Fruit fly (Drosophila melanogaster): Measurements from ENCODE around the gene CG33287.

The CG33287 gene

dm6 chr3L:20952121-20952487, 18.4 kb downstream of the CG33287 start:
- TF ChIP-seq CTCF (optimal IDR thresholded peaks at IDR 0.05) (no peak), CG8478 (optimal IDR thresholded peaks at IDR 0.05) (no peak)

DNA sequence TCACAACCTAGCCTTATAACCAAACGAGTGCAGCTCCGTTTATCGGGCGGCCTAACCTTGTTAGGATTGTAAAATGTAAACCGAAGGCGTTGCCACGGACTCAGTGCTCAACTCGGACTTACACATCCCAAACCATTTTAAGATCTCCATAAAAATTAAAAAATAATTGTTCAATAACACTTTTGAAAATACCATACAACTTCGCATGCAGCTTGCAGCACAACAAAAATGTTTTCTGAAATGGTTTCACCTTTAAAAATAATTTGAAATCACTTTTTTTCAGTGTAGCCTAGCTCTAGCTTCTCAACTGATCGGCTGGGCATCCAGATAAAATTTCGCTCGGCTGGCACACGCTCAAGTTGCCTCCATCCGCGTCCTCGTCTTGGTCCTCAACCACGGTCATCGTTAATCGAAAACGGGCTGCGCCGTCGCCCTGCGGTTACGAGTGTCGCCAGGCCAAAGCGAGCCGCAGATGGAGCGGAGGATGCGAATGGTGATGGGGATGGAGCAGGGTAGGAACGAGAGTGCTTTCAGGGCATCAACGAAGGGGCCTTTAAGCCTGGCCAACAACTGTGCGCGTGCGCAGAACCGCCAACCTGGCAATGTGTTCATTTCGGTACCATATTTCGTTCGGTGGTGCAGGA, 18.9 kb downstream of the CG33287 start:
- TF ChIP-seq CG8478 (optimal IDR thresholded peaks at IDR 0.05): no peak
- no peak for TF ChIP-seq CTCF (optimal IDR thresholded peaks at IDR 0.05)

DNA sequence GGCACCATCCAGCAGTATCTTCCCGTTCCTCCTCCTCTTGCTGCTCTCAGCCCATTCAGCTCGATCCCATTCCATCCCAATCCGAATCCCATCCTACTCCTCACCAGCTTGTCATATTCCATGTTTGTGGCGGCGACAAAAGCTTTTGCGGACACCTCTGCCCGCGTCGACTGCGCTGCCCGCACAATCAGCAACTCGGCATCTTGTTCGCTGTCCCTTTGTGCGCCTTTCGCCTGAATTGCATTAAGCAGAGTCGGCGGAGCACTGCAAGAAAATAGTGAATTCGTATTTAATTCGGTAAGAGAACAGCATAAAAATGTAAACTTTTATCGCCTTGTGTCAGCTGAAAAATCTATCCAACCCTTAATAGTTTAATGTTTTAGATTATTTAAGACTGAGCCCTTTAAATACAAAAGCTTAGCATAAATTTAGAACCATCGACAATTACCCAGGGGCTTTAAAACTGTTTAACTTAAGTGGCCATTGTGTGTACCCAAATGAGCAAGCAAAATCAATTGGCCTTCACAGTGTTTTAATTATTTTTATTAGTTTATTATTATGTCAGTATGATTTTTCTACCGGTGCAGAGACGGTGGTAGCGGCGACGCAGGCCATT, 19.8 kb downstream of the CG33287 start:
- TF ChIP-seq CG8478 (optimal IDR thresholded peaks at IDR 0.05) (no peak), CTCF (optimal IDR thresholded peaks at IDR 0.05) (no peak)

DNA sequence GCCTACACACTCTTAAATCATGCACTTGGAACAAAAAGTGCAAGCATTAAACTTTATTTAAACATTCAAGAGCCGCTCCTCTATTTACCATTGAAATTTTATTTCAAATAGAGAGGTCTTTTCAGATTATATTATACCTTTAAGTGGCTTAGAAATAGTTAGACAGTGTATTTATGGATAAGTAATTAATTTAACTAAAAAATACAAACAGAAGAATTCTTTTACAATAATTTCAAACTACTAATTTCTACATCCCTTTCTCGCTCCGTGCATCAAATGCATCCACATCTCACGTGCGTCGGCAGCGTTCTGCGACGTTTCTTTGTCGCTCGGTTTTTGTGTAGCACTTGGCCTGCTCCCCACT, 20.3 kb downstream of the CG33287 start:
- no peak for TF ChIP-seq CG8478 (optimal IDR thresholded peaks at IDR 0.05)
- no peak for TF ChIP-seq CTCF (optimal IDR thresholded peaks at IDR 0.05)

DNA sequence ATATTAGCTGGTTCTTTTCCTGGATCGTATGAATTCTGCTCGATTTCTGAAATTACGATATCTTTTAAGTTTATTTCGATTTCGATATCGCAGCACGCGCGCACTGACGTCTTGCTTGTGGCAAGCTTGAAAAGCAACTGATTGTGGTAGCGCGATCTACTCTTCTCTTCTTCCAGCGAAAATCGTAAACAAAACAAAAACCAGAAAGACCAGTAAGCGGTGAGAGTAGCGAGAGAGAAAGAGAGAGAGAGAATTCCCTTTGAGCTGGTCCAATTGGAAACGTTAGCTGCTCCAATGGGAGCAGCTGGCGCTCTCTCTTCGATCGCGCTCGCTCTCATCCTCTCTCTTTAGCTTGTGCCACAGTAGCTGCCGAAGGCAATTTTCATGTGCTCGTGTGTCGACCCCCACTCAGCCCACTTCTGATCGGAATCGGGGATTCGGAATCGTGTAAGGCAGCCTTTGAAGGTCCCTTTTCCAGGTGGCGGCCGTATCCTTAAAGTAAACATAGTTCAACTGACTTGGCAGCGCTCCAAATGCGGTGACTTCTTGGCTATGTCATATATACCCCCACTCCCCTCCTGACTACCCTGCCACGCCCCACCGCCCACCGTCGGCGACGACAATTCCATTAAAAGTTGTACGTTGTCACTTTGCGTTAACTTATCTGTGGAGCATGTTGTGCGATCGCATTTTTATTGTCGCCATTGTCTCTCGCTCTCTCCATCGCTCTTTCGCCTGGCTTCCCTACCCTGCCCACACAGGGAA, 20.9 kb downstream of the CG33287 start, which contains the start of gene fng:
Gene fng, minus strand, starts transcription at position 142 of the 765 bp plus-strand sequence.
- TF ChIP-seq CTCF (optimal IDR thresholded peaks at IDR 0.05) (no peak), CG8478 (optimal IDR thresholded peaks at IDR 0.05) (no peak)

dm6 chr3L:20948404-20948803, 22.1 kb downstream of the CG33287 start:
- TF ChIP-seq CTCF (optimal IDR thresholded peaks at IDR 0.05): no peak
- TF ChIP-seq CG8478 (optimal IDR thresholded peaks at IDR 0.05): no peak

DNA sequence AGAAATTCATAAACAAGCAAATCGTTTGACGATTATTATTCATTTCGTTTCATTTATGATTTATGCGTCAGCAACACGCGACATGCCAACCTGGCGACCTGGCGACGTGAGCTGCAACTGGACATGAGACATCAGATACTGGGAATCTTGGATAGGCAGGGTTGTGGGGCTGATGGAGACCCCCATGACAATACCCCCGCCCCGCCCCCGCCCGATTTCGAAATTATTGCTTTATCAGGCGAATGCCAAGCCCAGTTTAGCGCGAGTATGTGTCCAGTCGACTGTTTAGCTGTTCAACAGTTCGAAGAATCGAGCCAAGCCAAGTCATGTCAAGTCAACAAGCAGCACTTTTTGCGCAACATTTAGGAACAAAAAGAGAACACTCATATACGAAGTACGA, 23.5 kb downstream of the CG33287 start:
- TF ChIP-seq CTCF (optimal IDR thresholded peaks at IDR 0.05): no peak
- TF ChIP-seq CG8478 (optimal IDR thresholded peaks at IDR 0.05): no peak

DNA sequence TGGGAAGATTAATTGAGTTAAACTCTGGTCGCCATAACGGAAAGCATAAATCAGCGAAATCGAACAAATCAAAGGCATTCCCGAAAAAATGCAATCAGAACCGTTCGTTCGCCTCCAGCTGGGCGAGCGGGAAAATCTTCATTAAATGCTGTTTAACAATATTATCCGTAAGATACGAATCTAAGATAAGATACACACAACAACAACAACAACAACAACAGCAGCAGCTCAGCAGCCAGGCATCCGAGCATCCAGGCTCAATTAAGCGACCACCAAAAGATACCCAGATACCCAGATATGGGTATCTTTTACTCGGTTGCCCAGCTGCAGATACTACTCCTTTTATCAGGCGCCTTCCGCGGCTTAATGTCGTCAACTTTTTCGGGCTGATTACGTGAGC, 24.4 kb downstream of the CG33287 start:
- TF ChIP-seq CG8478 (optimal IDR thresholded peaks at IDR 0.05) (no peak), CTCF (optimal IDR thresholded peaks at IDR 0.05) (no peak)

dm6 chr3L:20944180-20944579, 26.3 kb downstream of the CG33287 start:
- TF ChIP-seq CTCF (optimal IDR thresholded peaks at IDR 0.05): no peak
- no peak for TF ChIP-seq CG8478 (optimal IDR thresholded peaks at IDR 0.05)

DNA sequence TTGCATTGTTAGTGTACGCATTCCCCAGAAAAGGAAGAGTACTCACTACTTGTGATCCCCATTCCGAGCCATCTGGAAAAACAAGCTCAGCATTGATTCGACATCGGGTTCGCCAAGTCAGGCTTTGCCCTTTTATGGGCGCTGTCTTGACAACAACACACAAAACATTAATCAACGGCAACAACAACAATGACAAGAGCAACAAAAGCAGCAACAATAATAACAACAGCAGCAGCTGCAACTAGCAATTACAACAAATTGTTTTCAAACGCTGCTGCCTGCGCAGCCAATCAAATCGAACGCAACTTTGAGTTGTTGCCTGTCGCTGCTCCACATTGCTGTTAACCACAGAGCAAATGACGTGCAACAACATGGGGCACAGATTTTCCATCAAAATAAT, 28.4 kb downstream of the CG33287 start:
- TF ChIP-seq CG8478 (optimal IDR thresholded peaks at IDR 0.05) (no peak), CTCF (optimal IDR thresholded peaks at IDR 0.05) (no peak)

dm6 chr3L:20933706-20934105, 36.8 kb downstream of the CG33287 start:
- TF ChIP-seq CG8478 (optimal IDR thresholded peaks at IDR 0.05) (no peak), CTCF (optimal IDR thresholded peaks at IDR 0.05) (no peak)

DNA sequence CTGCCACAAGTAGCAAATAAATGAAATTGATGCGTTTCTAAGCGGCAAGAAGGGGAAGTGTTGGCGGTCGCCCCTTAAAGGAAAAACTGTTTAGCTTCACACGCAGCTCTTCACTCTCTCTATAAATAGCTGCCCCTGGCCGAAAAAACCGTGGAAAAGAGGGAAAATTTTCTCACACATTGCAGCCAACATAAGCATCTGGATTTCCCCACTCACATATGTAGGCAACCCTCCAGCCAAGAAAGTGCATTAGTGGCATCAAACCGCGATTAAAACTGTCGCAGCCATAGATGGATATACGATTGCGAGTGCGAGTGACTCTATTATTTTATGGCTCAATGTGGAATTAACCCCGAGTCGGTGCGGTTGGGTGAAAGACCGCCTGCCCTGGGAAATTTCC, 37.9 kb downstream of the CG33287 start:
- TF ChIP-seq CTCF (optimal IDR thresholded peaks at IDR 0.05) (no peak), CG8478 (optimal IDR thresholded peaks at IDR 0.05) (no peak)

DNA sequence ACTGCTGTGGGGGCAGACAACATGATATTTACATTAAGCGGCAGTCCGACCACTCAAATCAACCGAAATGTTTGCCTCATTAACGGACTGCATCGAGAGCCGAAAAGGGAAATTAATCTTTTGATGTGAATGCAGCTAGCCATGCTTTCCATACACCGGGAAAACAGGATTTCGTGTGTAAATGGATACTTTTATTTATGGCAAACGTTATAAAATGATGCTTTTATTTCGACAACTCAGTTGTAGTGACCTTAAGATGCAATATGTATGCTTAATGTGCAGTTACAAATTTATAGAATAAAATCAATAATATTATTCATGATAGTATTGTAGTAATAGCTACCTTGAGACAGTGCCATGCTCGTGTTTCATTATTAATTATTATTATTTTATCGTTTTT, 39.0 kb downstream of the CG33287 start:
- no peak for TF ChIP-seq CG8478 (optimal IDR thresholded peaks at IDR 0.05)
- no peak for TF ChIP-seq CTCF (optimal IDR thresholded peaks at IDR 0.05)

- TF ChIP-seq CG8478 (optimal IDR thresholded peaks at IDR 0.05) (no peak), CTCF (optimal IDR thresholded peaks at IDR 0.05) (no peak)
Measured at dm6 chr3L:20930059-20930785, 40.2 kb downstream of the CG33287 start.

DNA sequence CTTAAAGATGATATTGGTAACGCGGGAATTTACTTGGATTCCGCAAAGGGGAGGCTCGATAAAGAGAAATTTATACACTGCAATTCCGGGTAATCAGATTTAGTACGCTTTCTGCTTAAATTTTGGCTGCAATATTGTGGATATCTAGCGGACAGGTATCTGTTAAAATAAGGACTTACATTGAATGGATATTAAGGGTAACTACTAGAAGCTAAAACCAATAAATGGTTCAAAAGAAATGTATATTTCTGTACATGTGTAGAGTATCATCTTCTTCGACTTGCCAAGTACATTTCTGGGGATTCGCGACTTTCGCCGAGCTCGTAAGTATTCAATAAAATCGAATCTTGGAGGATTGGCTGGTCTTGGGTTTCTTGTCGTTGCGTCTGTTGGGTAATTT, 41.0 kb downstream of the CG33287 start:
- TF ChIP-seq CTCF (optimal IDR thresholded peaks at IDR 0.05) (no peak), CG8478 (optimal IDR thresholded peaks at IDR 0.05) (no peak)
